Fruit fly (Drosophila melanogaster) whole organism, embryonic: ENCODE data around the gene CG11703.

Source experiments
- CG10543 ChIP-seq: fragments of 200-800 bp; sonication (Bioruptor generic); optimal IDR thresholded peaks from 3 replicates; lab custom pipeline; 2017; ENCODE audit warnings: missing biosample characterization, mild to moderate bottlenecking, missing genetic modification characterization, moderate library complexity
- CG11695 ChIP-seq: fragments of 200-800 bp; sonication (Bioruptor generic); IDR thresholded peaks from 3 replicates; pipeline ENCODE4 v1.3.6; 2022; ENCODE audit warnings: missing biosample characterization, missing genetic modification characterization
- CG12659 ChIP-seq: fragments of 200-800 bp; sonication (Bioruptor generic); optimal IDR thresholded peaks from 3 replicates; lab custom pipeline; 2017; ENCODE audit warnings: mild to moderate bottlenecking, missing biosample characterization, missing genetic modification reagents, missing genetic modification characterization
- CG12942 ChIP-seq: fragments of 200-800 bp; sonication (Bioruptor generic); optimal IDR thresholded peaks from 3 replicates; lab custom pipeline; 2016; ENCODE audit warnings: missing biosample characterization, missing genetic modification characterization
- CG14050 ChIP-seq: fragments of 200-800 bp; sonication (Bioruptor generic); IDR thresholded peaks from 3 replicates; pipeline ENCODE4 v1.3.6; 2022; ENCODE audit warnings: missing biosample characterization, missing genetic modification characterization
- CG14667 ChIP-seq: fragments of 200-800 bp; sonication (Bioruptor generic); IDR thresholded peaks from 2 replicates; pipeline ENCODE4 v1.3.6; 2022; ENCODE audit warnings: missing biosample characterization, missing genetic modification characterization
- CG14965 ChIP-seq: fragments of 200-800 bp; sonication (Bioruptor generic); optimal IDR thresholded peaks from 2 replicates; lab custom pipeline; 2016; ENCODE audit warnings: missing biosample characterization, missing genetic modification characterization, borderline replicate concordance
- CG1529 ChIP-seq: fragments of 200-800 bp; sonication (Bioruptor generic); optimal IDR thresholded peaks from 3 replicates; lab custom pipeline; 2018; ENCODE audit warnings: missing biosample characterization, missing genetic modification characterization
- CG17385 ChIP-seq: fragments of 200-800 bp; sonication (Bioruptor generic); optimal IDR thresholded peaks from 3 replicates; lab custom pipeline; 2018; ENCODE audit warnings: missing biosample characterization, mild to moderate bottlenecking, missing genetic modification characterization
- CG17612 ChIP-seq: fragments of 200-800 bp; sonication (Bioruptor generic); IDR thresholded peaks from 2 replicates; pipeline ENCODE4 v1.3.6; 2022; ENCODE audit warnings: missing biosample characterization, missing genetic modification characterization
- CG42726 ChIP-seq: fragments of 200-800 bp; sonication (Bioruptor generic); IDR thresholded peaks from 2 replicates; pipeline ENCODE4 v1.3.6; 2022; ENCODE audit warnings: missing biosample characterization, missing genetic modification characterization; ENCODE audit not compliant: partially characterized antibody
- CG6272 ChIP-seq: fragments of 200-800 bp; sonication (Bioruptor generic); IDR thresholded peaks from 2 replicates; pipeline ENCODE4 v1.3.6; 2022; ENCODE audit warnings: missing biosample characterization, missing genetic modification characterization
- CG6813 ChIP-seq: fragments of 200-800 bp; sonication (Bioruptor generic); optimal IDR thresholded peaks from 2 replicates; lab custom pipeline; 2017; ENCODE audit warnings: missing biosample characterization, missing genetic modification characterization, mild to moderate bottlenecking, moderate library complexity, missing genetic modification reagents
- CG7963 ChIP-seq: fragments of 200-800 bp; sonication (Bioruptor generic); IDR thresholded peaks from 3 replicates; pipeline ENCODE4 v1.3.6; 2022; ENCODE audit warnings: missing biosample characterization, missing genetic modification characterization; ENCODE audit not compliant: partially characterized antibody
- CG7987 ChIP-seq: fragments of 200-800 bp; sonication (Bioruptor generic); optimal IDR thresholded peaks from 2 replicates; lab custom pipeline; 2018; ENCODE audit warnings: missing biosample characterization, mild to moderate bottlenecking, missing genetic modification characterization, moderate library complexity
- CG8388 ChIP-seq: fragments of 200-800 bp; sonication (Bioruptor generic); optimal IDR thresholded peaks from 2 replicates; lab custom pipeline; 2019; ENCODE audit warnings: missing biosample characterization, mild to moderate bottlenecking, missing genetic modification characterization, moderate library complexity
- CG8924 ChIP-seq: fragments of 200-800 bp; optimal IDR thresholded peaks from 3 replicates; lab custom pipeline; 2019; ENCODE audit warnings: missing biosample characterization, mild to moderate bottlenecking, missing genetic modification characterization, moderate library complexity
- CG9437 ChIP-seq: fragments of 200-800 bp; sonication (Bioruptor generic); optimal IDR thresholded peaks from 2 replicates; lab custom pipeline; 2018; ENCODE audit warnings: missing biosample characterization, mild to moderate bottlenecking, missing genetic modification characterization
- Doc3 ChIP-seq: fragments of 200-800 bp; sonication (Bioruptor generic); IDR thresholded peaks from 3 replicates; pipeline ENCODE4 v1.3.6; 2022; ENCODE audit warnings: missing biosample characterization, missing genetic modification characterization; ENCODE audit not compliant: partially characterized antibody
- Dref ChIP-seq: fragments of 200-800 bp; sonication (Bioruptor generic); IDR thresholded peaks from 2 replicates; pipeline ENCODE4 v1.3.6; 2022; ENCODE audit warnings: missing biosample characterization, missing genetic modification characterization
- H15 ChIP-seq: fragments of 200-800 bp; sonication (Bioruptor generic); IDR thresholded peaks from 3 replicates; pipeline ENCODE4 v1.3.6; 2022; ENCODE audit warnings: missing biosample characterization, missing genetic modification characterization
- Hsf ChIP-seq: fragments of 200-800 bp; sonication (Bioruptor generic); optimal IDR thresholded peaks from 3 replicates; lab custom pipeline; 2016; ENCODE audit warnings: missing biosample characterization, missing genetic modification characterization
- Mes4 ChIP-seq: fragments of 200-800 bp; sonication (Bioruptor generic); optimal IDR thresholded peaks from 2 replicates; lab custom pipeline; 2016; ENCODE audit warnings: missing biosample characterization, missing genetic modification characterization
- Myb ChIP-seq: fragments of 200-800 bp; sonication (Bioruptor generic); optimal IDR thresholded peaks from 2 replicates; lab custom pipeline; 2016; ENCODE audit warnings: missing biosample characterization, missing genetic modification characterization
- Nf-YA ChIP-seq: fragments of 200-800 bp; sonication (Bioruptor generic); IDR thresholded peaks from 2 replicates; pipeline ENCODE4 v1.3.6; 2022; ENCODE audit warnings: missing biosample characterization, missing genetic modification characterization
- NfI ChIP-seq: fragments of 200-800 bp; sonication (Bioruptor generic); optimal IDR thresholded peaks from 3 replicates; lab custom pipeline; 2018; ENCODE audit warnings: missing biosample characterization, mild to moderate bottlenecking, missing genetic modification characterization, moderate library complexity
- Optix ChIP-seq: fragments of 200-800 bp; sonication (Bioruptor generic); IDR thresholded peaks from 3 replicates; pipeline ENCODE4 v1.3.6; 2022; ENCODE audit warnings: missing biosample characterization, missing genetic modification characterization
- Rx ChIP-seq: fragments of 200-800 bp; sonication (Bioruptor generic); IDR thresholded peaks from 2 replicates; pipeline ENCODE4 v1.3.6; 2022; ENCODE audit warnings: missing biosample characterization, missing genetic modification characterization
- Sry-β ChIP-seq: fragments of 200-800 bp; sonication (Bioruptor generic); optimal IDR thresholded peaks from 2 replicates; lab custom pipeline; 2018; ENCODE audit warnings: missing biosample characterization, mild to moderate bottlenecking, missing genetic modification characterization, moderate library complexity
- az2 ChIP-seq: fragments of 200-800 bp; sonication (Bioruptor generic); optimal IDR thresholded peaks from 3 replicates; lab custom pipeline; 2016; ENCODE audit warnings: missing biosample characterization, missing genetic modification characterization
- cato ChIP-seq: fragments of 200-800 bp; sonication (Bioruptor generic); optimal IDR thresholded peaks from 2 replicates; lab custom pipeline; 2016; ENCODE audit warnings: missing biosample characterization, missing genetic modification characterization, borderline replicate concordance
- croc ChIP-seq: fragments of 200-800 bp; sonication (Bioruptor generic); conservative IDR thresholded peaks from 3 replicates; pipeline ENCODE4 v1.3.6; 2022; ENCODE audit warnings: missing biosample characterization, missing genetic modification characterization
- cwo ChIP-seq: fragments of 200-800 bp; sonication (Bioruptor generic); optimal IDR thresholded peaks from 3 replicates; lab custom pipeline; 2017; ENCODE audit warnings: missing biosample characterization, missing genetic modification characterization, mild to moderate bottlenecking, moderate library complexity, missing genetic modification reagents
- disco-r ChIP-seq: fragments of 200-800 bp; sonication (Bioruptor generic); optimal IDR thresholded peaks from 2 replicates; lab custom pipeline; 2016; ENCODE audit warnings: missing biosample characterization, missing genetic modification characterization
- dm ChIP-seq: fragments of 200-800 bp; sonication (Bioruptor generic); optimal IDR thresholded peaks from 3 replicates; lab custom pipeline; 2016; ENCODE audit warnings: missing biosample characterization, missing genetic modification characterization
- fd3F ChIP-seq: fragments of 200-800 bp; sonication (Bioruptor generic); optimal IDR thresholded peaks from 2 replicates; lab custom pipeline; 2018; ENCODE audit warnings: missing biosample characterization, mild to moderate bottlenecking, missing genetic modification characterization, moderate library complexity
- gfzf ChIP-seq: fragments of 200-800 bp; sonication (Bioruptor generic); optimal IDR thresholded peaks from 2 replicates; lab custom pipeline; 2016; ENCODE audit warnings: missing biosample characterization, mild to moderate bottlenecking, missing genetic modification characterization, moderate library complexity
- hth ChIP-seq: fragments of >200 bp; optimal IDR thresholded peaks from 2 replicates; lab custom pipeline; 2017; ENCODE audit warnings: inconsistent platforms
- jing ChIP-seq: fragments of 200-800 bp; sonication (Bioruptor generic); optimal IDR thresholded peaks from 2 replicates; lab custom pipeline; 2018; ENCODE audit warnings: missing biosample characterization, mild to moderate bottlenecking, missing genetic modification characterization
- lov ChIP-seq, 2 experiments: fragments of 200-800 bp in 1 of 2; fragments of >200 bp in 1 of 2; sonication (Bioruptor generic) in 1 of 2; IDR thresholded peaks in 1 of 2; optimal IDR thresholded peaks in 1 of 2; 2 replicates in 1 of 2; 3 replicates in 1 of 2; pipeline versions ENCODE4 v1.3.6 to Lab custom; 2017 to 2022; ENCODE audit warnings: missing biosample characterization in 1 of 2, missing genetic modification characterization in 1 of 2
- mirr ChIP-seq: fragments of 200-800 bp; sonication (Bioruptor generic); optimal IDR thresholded peaks from 3 replicates; lab custom pipeline; 2018; ENCODE audit warnings: missing biosample characterization, mild to moderate bottlenecking, missing genetic modification characterization
- nerfin-2 ChIP-seq: fragments of 200-800 bp; sonication (Bioruptor generic); IDR thresholded peaks from 2 replicates; pipeline ENCODE4 v1.3.6; 2022; ENCODE audit warnings: missing biosample characterization, missing genetic modification characterization; ENCODE audit not compliant: partially characterized antibody
- nom ChIP-seq: fragments of 200-800 bp; sonication (Bioruptor generic); optimal IDR thresholded peaks from 2 replicates; lab custom pipeline; 2017; ENCODE audit warnings: missing biosample characterization, missing genetic modification characterization, mild to moderate bottlenecking, moderate library complexity, missing genetic modification reagents
- otp ChIP-seq: fragments of 200-800 bp; sonication (Bioruptor generic); IDR thresholded peaks from 3 replicates; pipeline ENCODE4, ENCODE4 v1.3.6; 2022; ENCODE audit warnings: missing biosample characterization, missing genetic modification characterization
- pita ChIP-seq: fragments of 200-800 bp; sonication (Bioruptor generic); optimal IDR thresholded peaks from 2 replicates; lab custom pipeline; 2017; ENCODE audit warnings: missing biosample characterization, mild to moderate bottlenecking, missing genetic modification characterization
- scrt ChIP-seq: fragments of 200-800 bp; sonication (Bioruptor generic); optimal IDR thresholded peaks from 2 replicates; lab custom pipeline; 2018; ENCODE audit warnings: missing biosample characterization, mild to moderate bottlenecking, missing genetic modification characterization, moderate library complexity
- tap ChIP-seq: fragments of 200-800 bp; optimal IDR thresholded peaks from 3 replicates; lab custom pipeline; 2019; ENCODE audit warnings: missing biosample characterization, mild to moderate bottlenecking, missing genetic modification characterization, moderate library complexity
- vfl ChIP-seq: fragments of 200-800 bp; sonication (Bioruptor generic); optimal IDR thresholded peaks from 2 replicates; lab custom pipeline; 2016; ENCODE audit warnings: missing biosample characterization, missing genetic modification characterization

Gene CG11703

DNA sequence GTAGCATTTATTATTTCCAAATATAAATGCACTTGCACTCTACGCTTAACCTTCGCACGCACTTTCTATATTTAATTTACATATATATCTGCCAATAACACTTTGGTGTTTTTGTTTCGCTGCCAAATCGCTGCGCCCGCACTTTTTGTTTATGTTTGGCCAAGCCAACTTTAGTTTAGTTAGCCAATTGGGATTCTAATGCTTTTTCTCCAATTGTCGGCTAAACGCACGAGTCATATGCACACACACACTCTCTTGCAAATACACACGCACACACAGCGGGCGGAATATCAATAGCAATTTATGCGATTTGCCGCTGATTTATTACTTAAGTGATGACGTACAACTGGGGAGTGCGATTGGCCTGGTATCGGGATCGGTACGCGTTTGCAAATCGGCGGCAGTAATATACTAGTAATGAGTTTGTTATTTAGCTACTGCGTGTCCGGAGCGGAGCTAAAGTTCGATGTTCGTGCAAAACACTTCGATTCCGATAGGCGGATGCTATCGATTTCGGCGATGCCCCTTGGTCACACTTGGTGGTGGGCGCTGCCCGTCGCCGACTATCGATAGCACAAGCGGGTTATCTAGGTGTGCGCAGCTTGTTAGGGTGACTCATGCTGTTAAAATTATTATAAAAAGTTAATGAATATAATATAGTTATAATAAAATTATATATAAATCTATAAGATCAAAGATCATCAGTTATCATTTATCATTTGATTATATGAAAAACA, 1.7 kb downstream of the CG11703 start, which contains the start of gene vib (continued):
- TF ChIP-seq pita (no peak), az2 (GFP tag; lab: Kevin White, UChicago) (peak; percentile 49), CG9437 (GFP tag; lab: Kevin White, UChicago) (no peak), fd3F (GFP tag; lab: Kevin White, UChicago) (peak; percentile 0), CG14667 (GFP tag; lab: Robert Waterston, UW) (no peak), nerfin-2 (peak; percentile 93), disco-r (GFP tag; lab: Kevin White, UChicago) (no peak), Optix (GFP tag; lab: Robert Waterston, UW) (no peak; the same call in 2 of the 3 replicates), CG8924 (tag; lab: Kevin White, UChicago) (peak; percentile 60), gfzf (peak; percentile 46), Rx (GFP tag; lab: Robert Waterston, UW) (no peak), CG8388 (GFP tag; lab: Kevin White, UChicago) (peak; percentile 36), vfl (no peak), Doc3 (peak; percentile 75), Myb (GFP tag; lab: Kevin White, UChicago) (peak; percentile 20), CG11695 (GFP tag; lab: Robert Waterston, UW) (0 out of 3 replicates have a peak, but pooled peaks have one; percentile 29), CG12659 (GFP tag; lab: Kevin White, UChicago) (peak; percentile 73), CG12942 (GFP tag; lab: Kevin White, UChicago) (peak; percentile 9), CG7987 (GFP tag; lab: Kevin White, UChicago) (peak; percentile 60), otp (GFP tag; lab: Robert Waterston, UW) (peak; percentile 73; the same call in 1 of the 3 replicates), lov (optimal IDR thresholded peaks at IDR 0.05; lab: Kevin White, UChicago) (no peak), lov (GFP tag; IDR thresholded peaks at IDR 0.05; lab: Robert Waterston, UW) (no peak), croc (GFP tag; lab: Robert Waterston, UW) (no peak), CG10543 (GFP tag; lab: Kevin White, UChicago) (peak; percentile 32), Nf-YA (no peak; the same call in 1 of the 2 replicates), nom (no peak), scrt (GFP tag; lab: Kevin White, UChicago) (no peak), cwo (GFP tag; lab: Kevin White, UChicago) (peak; percentile 17), mirr (GFP tag; lab: Kevin White, UChicago) (peak; percentile 61), Sry-β (peak; percentile 77), tap (peak; percentile 51), CG7963 (GFP tag; lab: Robert Waterston, UW) (peak; percentile 96), CG6272 (GFP tag; lab: Robert Waterston, UW) (peak; percentile 65), Mes4 (GFP tag; lab: Kevin White, UChicago) (no peak), jing (no peak), CG17612 (no peak), NfI (GFP tag; lab: Kevin White, UChicago) (peak; percentile 60), Hsf (GFP tag; lab: Kevin White, UChicago) (peak; percentile 43), H15 (GFP tag; lab: Robert Waterston, UW) (0 out of 3 replicates have a peak, but pooled peaks have one; percentile 35), CG1529 (GFP tag; lab: Kevin White, UChicago) (no peak), CG14965 (GFP tag; lab: Kevin White, UChicago) (no peak), CG6813 (GFP tag; lab: Kevin White, UChicago) (peak; percentile 18), CG17385 (GFP tag; lab: Kevin White, UChicago) (no peak), Dref (peak; percentile 100), cato (no peak), CG42726 (peak; percentile 88), hth (lab: Kevin White, UChicago) (no peak), dm (GFP tag; lab: Kevin White, UChicago) (peak; percentile 25), CG14050 (GFP tag; lab: Robert Waterston, UW) (peak; percentile 33; the same call in 1 of the 3 replicates)
